Worm (Caenorhabditis elegans) whole organism, late embryonic: ENCODE data around the gene K02A6.3.
A peak's percentile ranks its signal among the peaks of the same experiment; 100 is the strongest.

Experiments
- C08G9.2 ChIP-seq: sonication (generic microtip); optimal IDR thresholded peaks from 2 replicates; lab custom pipeline; 2016; ENCODE audit warnings: mild to moderate bottlenecking, missing genetic modification characterization, moderate library complexity, missing compliant biosample characterization
- F13H6.1 ChIP-seq: sonication (generic microtip); optimal IDR thresholded peaks from 2 replicates; lab custom pipeline; 2016; ENCODE audit warnings: missing genetic modification characterization, missing compliant biosample characterization
- K02D7.2 ChIP-seq: sonication (generic microtip); optimal IDR thresholded peaks from 2 replicates; lab custom pipeline; 2017; ENCODE audit warnings: mild to moderate bottlenecking, missing genetic modification characterization, missing compliant biosample characterization
- T23F11.4 ChIP-seq: fragments of 200-800 bp; sonication (Bioruptor generic); optimal IDR thresholded peaks from 2 replicates; lab custom pipeline; 2018; ENCODE audit warnings: mild to moderate bottlenecking, missing genetic modification characterization, missing compliant biosample characterization
- ahr-1 ChIP-seq: sonication (generic microtip); optimal IDR thresholded peaks from 2 replicates; lab custom pipeline; 2016; ENCODE audit warnings: missing genetic modification characterization, missing compliant biosample characterization
- ceh-18 ChIP-seq: sonication (generic microtip); optimal IDR thresholded peaks from 2 replicates; lab custom pipeline; 2016; ENCODE audit warnings: missing genetic modification characterization, missing compliant biosample characterization
- ceh-19 ChIP-seq: fragments of 200-800 bp; sonication (Bioruptor generic); optimal IDR thresholded peaks from 2 replicates; lab custom pipeline; 2018; ENCODE audit warnings: mild to moderate bottlenecking, missing genetic modification characterization, missing compliant biosample characterization
- ceh-2 ChIP-seq: sonication (generic microtip); optimal IDR thresholded peaks from 2 replicates; lab custom pipeline; 2016; ENCODE audit warnings: missing genotype, missing genetic modification characterization, missing compliant biosample characterization
- ceh-22 ChIP-seq: sonication (generic microtip); optimal IDR thresholded peaks from 2 replicates; lab custom pipeline; 2017; ENCODE audit warnings: missing biosample characterization, missing genetic modification characterization
- ceh-24 ChIP-seq: sonication (generic microtip); optimal IDR thresholded peaks from 2 replicates; lab custom pipeline; 2016; ENCODE audit warnings: mild to moderate bottlenecking, missing genetic modification characterization, missing compliant biosample characterization
- ceh-31 ChIP-seq: sonication (generic microtip); optimal IDR thresholded peaks from 2 replicates; lab custom pipeline; 2016; ENCODE audit warnings: missing genetic modification characterization, missing compliant biosample characterization
- ceh-34 ChIP-seq: sonication (generic microtip); optimal IDR thresholded peaks from 2 replicates; lab custom pipeline; 2016; ENCODE audit warnings: mild to moderate bottlenecking, missing genetic modification characterization, missing compliant biosample characterization
- ceh-48 ChIP-seq: sonication (generic microtip); optimal IDR thresholded peaks from 2 replicates; lab custom pipeline; 2016; ENCODE audit warnings: missing genetic modification characterization, inconsistent platforms, missing compliant biosample characterization
- ceh-6 ChIP-seq: fragments of 200-800 bp; sonication (Bioruptor generic); optimal IDR thresholded peaks from 2 replicates; lab custom pipeline; 2018; ENCODE audit warnings: mild to moderate bottlenecking, missing genetic modification characterization, missing compliant biosample characterization
- elt-4 ChIP-seq: sonication (generic microtip); optimal IDR thresholded peaks from 2 replicates; lab custom pipeline; 2016; ENCODE audit warnings: missing genetic modification characterization, missing compliant biosample characterization
- eyg-1 ChIP-seq: sonication (generic microtip); optimal IDR thresholded peaks from 2 replicates; lab custom pipeline; 2016; ENCODE audit warnings: missing genotype, missing genetic modification characterization, missing compliant biosample characterization
- fax-1 ChIP-seq: sonication (generic microtip); optimal IDR thresholded peaks from 2 replicates; lab custom pipeline; 2016; ENCODE audit warnings: missing genotype, missing genetic modification characterization, missing compliant biosample characterization
- fkh-10 ChIP-seq: fragments of 150-350 bp; optimal IDR thresholded peaks from 2 replicates; lab custom pipeline; 2014; ENCODE audit warnings: missing biosample characterization, missing genetic modification reagents, missing genetic modification characterization
- hlh-13 ChIP-seq: fragments of 200-800 bp; sonication (Bioruptor generic); optimal IDR thresholded peaks from 2 replicates; lab custom pipeline; 2018; ENCODE audit warnings: mild to moderate bottlenecking, missing genetic modification characterization, missing compliant biosample characterization
- hlh-15 ChIP-seq: sonication (generic microtip); optimal IDR thresholded peaks from 2 replicates; lab custom pipeline; 2016; ENCODE audit warnings: missing genetic modification characterization, missing compliant biosample characterization
- hlh-30 ChIP-seq: sonication (generic microtip); optimal IDR thresholded peaks from 2 replicates; lab custom pipeline; 2017; ENCODE audit warnings: antibody characterized with exemption, missing genetic modification characterization, missing compliant biosample characterization; ENCODE audit not compliant: insufficient read depth
- hlh-8 ChIP-seq: sonication (generic microtip); optimal IDR thresholded peaks from 2 replicates; lab custom pipeline; 2016; ENCODE audit warnings: missing genotype, missing genetic modification characterization, missing compliant biosample characterization
- lin-11 ChIP-seq: fragments of 200-800 bp; sonication (Bioruptor generic); optimal IDR thresholded peaks from 2 replicates; lab custom pipeline; 2018; ENCODE audit warnings: mild to moderate bottlenecking, missing genetic modification characterization, missing compliant biosample characterization
- mec-3 ChIP-seq: sonication (generic microtip); optimal IDR thresholded peaks from 2 replicates; lab custom pipeline; 2016; ENCODE audit warnings: borderline replicate concordance, missing genetic modification characterization, missing compliant biosample characterization
- pag-3 ChIP-seq: sonication (generic microtip); optimal IDR thresholded peaks from 2 replicates; lab custom pipeline; 2016; ENCODE audit warnings: missing compliant biosample characterization, missing genetic modification characterization, borderline replicate concordance
- pax-1 ChIP-seq: fragments of 150-350 bp; optimal IDR thresholded peaks from 2 replicates; lab custom pipeline; 2014; ENCODE audit warnings: missing biosample characterization, missing genetic modification characterization
- pha-2 ChIP-seq: sonication (generic microtip); optimal IDR thresholded peaks from 2 replicates; lab custom pipeline; 2017; ENCODE audit warnings: mild to moderate bottlenecking, missing genetic modification characterization, missing compliant biosample characterization
- pqm-1 ChIP-seq: sonication (generic microtip); optimal IDR thresholded peaks from 2 replicates; lab custom pipeline; 2016; ENCODE audit warnings: missing genetic modification characterization, missing compliant biosample characterization
- pros-1 ChIP-seq: fragments of 150-350 bp; optimal IDR thresholded peaks from 2 replicates; lab custom pipeline; 2014; ENCODE audit warnings: missing biosample characterization, missing genetic modification reagents, missing genetic modification characterization
- sdc-2 ChIP-seq: sonication (generic microtip); optimal IDR thresholded peaks from 2 replicates; lab custom pipeline; 2016; ENCODE audit warnings: missing genotype, missing genetic modification characterization, missing compliant biosample characterization
- sox-2 ChIP-seq: fragments of 200-800 bp; sonication (Bioruptor generic); IDR thresholded peaks from 2 replicates; pipeline ENCODE4 v1.3.6; 2022; ENCODE audit warnings: missing genetic modification reagents, missing genetic modification characterization, missing compliant biosample characterization
- syd-9 ChIP-seq: sonication (generic microtip); optimal IDR thresholded peaks from 2 replicates; lab custom pipeline; 2016; ENCODE audit warnings: mild to moderate bottlenecking, missing genetic modification characterization, moderate library complexity, missing compliant biosample characterization
- tbx-2 ChIP-seq: sonication (generic microtip); optimal IDR thresholded peaks from 2 replicates; lab custom pipeline; 2016; ENCODE audit warnings: missing genetic modification characterization, missing compliant biosample characterization
- ttx-3 ChIP-seq: sonication (generic microtip); optimal IDR thresholded peaks from 2 replicates; lab custom pipeline; 2016; ENCODE audit warnings: missing genetic modification reagents, missing genetic modification characterization, missing compliant biosample characterization
- unc-55 ChIP-seq: sonication (generic microtip); optimal IDR thresholded peaks from 2 replicates; lab custom pipeline; 2017; ENCODE audit warnings: missing biosample characterization, missing genetic modification reagents, missing genetic modification characterization
- zip-5 ChIP-seq: sonication (generic microtip); optimal IDR thresholded peaks from 2 replicates; lab custom pipeline; 2016; ENCODE audit warnings: missing genetic modification characterization, missing compliant biosample characterization
- ztf-16 ChIP-seq: sonication (generic microtip); optimal IDR thresholded peaks from 2 replicates; lab custom pipeline; 2017; ENCODE audit warnings: missing genetic modification characterization, missing compliant biosample characterization

Gene K02A6.3

ce11 chrX:8235994-8236393 is 4.3 kb upstream of the K02A6.3 start, which contains the start of gene M60.4:
Gene M60.4, minus strand, starts transcription at chrX:8236314.
- TF ChIP-seq mec-3 (tag; lab: Kevin White, UChicago): no peak
- no peak for TF ChIP-seq K02D7.2 (tag; lab: Kevin White, UChicago)
- TF ChIP-seq unc-55 (GFP tag; lab: Kevin White, UChicago): peak; percentile 37
- no peak for TF ChIP-seq ceh-34 (tag; lab: Kevin White, UChicago)
- no peak for TF ChIP-seq zip-5
- no peak for TF ChIP-seq ztf-16 (tag; lab: Kevin White, UChicago)
- TF ChIP-seq fax-1 (tag; lab: Kevin White, UChicago): no peak
- no peak for TF ChIP-seq hlh-8 (tag; lab: Kevin White, UChicago)
- TF ChIP-seq pros-1: no peak
- TF ChIP-seq ttx-3: no peak
- no peak for TF ChIP-seq ceh-2 (tag; lab: Kevin White, UChicago)
- no peak for TF ChIP-seq eyg-1
- TF ChIP-seq hlh-13 (GFP tag; lab: Kevin White, UChicago): no peak
- TF ChIP-seq ceh-31 (tag; lab: Kevin White, UChicago): no peak
- TF ChIP-seq C08G9.2 (tag; lab: Kevin White, UChicago): no peak
- no peak for TF ChIP-seq pax-1 (tag; lab: Kevin White, UChicago)
- no peak for TF ChIP-seq pqm-1 (tag; lab: Kevin White, UChicago)
- peak; percentile 43 for TF ChIP-seq ceh-18
- TF ChIP-seq F13H6.1 (tag; lab: Kevin White, UChicago): no peak
- peak; percentile 26 for TF ChIP-seq tbx-2 (tag; lab: Kevin White, UChicago)
- no peak for TF ChIP-seq syd-9 (tag; lab: Kevin White, UChicago)
- no peak for TF ChIP-seq elt-4 (tag; lab: Kevin White, UChicago)
- TF ChIP-seq hlh-15: no peak
- peak; percentile 49 for TF ChIP-seq hlh-30 (tag; lab: Kevin White, UChicago)
- TF ChIP-seq, all 69 proteins: peak for 4

- no peak for TF ChIP-seq ahr-1 (tag; lab: Kevin White, UChicago)
- no peak for TF ChIP-seq pha-2 (tag; lab: Kevin White, UChicago)
Observed at ce11 chrX:8233554-8233953, 1.8 kb upstream of the K02A6.3 start.

ce11 chrX:8230579-8230978 is 1.2 kb downstream of the K02A6.3 start:
- TF ChIP-seq hlh-15 (no peak), lin-11 (no peak), ceh-34 (tag; lab: Kevin White, UChicago) (no peak), zip-5 (no peak), K02D7.2 (tag; lab: Kevin White, UChicago) (no peak), ceh-18 (no peak), ceh-48 (no peak), ceh-22 (tag; lab: Kevin White, UChicago) (no peak), ceh-31 (tag; lab: Kevin White, UChicago) (no peak)
- TF ChIP-seq, all 69 proteins: peak for 0

ce11 chrX:8229221-8229620 is 2.5 kb downstream of the K02A6.3 start:
- TF ChIP-seq T23F11.4 (GFP tag; lab: Kevin White, UChicago) (no peak), fkh-10 (GFP tag; lab: Kevin White, UChicago) (no peak), eyg-1 (no peak), K02D7.2 (tag; lab: Kevin White, UChicago) (no peak), pag-3 (no peak), ceh-34 (tag; lab: Kevin White, UChicago) (no peak), ttx-3 (no peak), ceh-22 (tag; lab: Kevin White, UChicago) (no peak), syd-9 (tag; lab: Kevin White, UChicago) (no peak), hlh-13 (GFP tag; lab: Kevin White, UChicago) (no peak), ceh-19 (GFP tag; lab: Kevin White, UChicago) (no peak), sdc-2 (tag; lab: Kevin White, UChicago) (no peak), ahr-1 (tag; lab: Kevin White, UChicago) (no peak), ceh-24 (tag; lab: Kevin White, UChicago) (no peak), hlh-15 (no peak), C08G9.2 (tag; lab: Kevin White, UChicago) (no peak), ceh-6 (GFP tag; lab: Kevin White, UChicago) (no peak), sox-2 (GFP tag; lab: Robert Waterston, UW) (no peak)
